Worm (Caenorhabditis elegans): ENCODE results near the gene Y102A11A.9.

- TF ChIP-seq aly-2 (tag; optimal IDR thresholded peaks at IDR 0.05) (no peak), skn-1 (tag; optimal IDR thresholded peaks at IDR 0.05) (no peak), ama-1 (optimal IDR thresholded peaks at IDR 0.05) (no peak)
These were observed 32.7 kb downstream of the Y102A11A.9 start for ce11 chrX:2045603-2046002.

Data from whole organism, L2 larva.